Fruit fly (Drosophila melanogaster) whole organism, adult: ENCODE results near the gene T48.

Source experiments
- CG14711 ChIP-seq: fragments of 200-800 bp; sonication (Bioruptor generic); optimal IDR thresholded peaks from 2 replicates; lab custom pipeline; 2018; ENCODE audit warnings: missing biosample characterization, mild to moderate bottlenecking, missing genetic modification characterization, moderate library complexity
- CG7101 ChIP-seq: fragments of 200-800 bp; sonication (Bioruptor generic); optimal IDR thresholded peaks from 2 replicates; lab custom pipeline; 2018; ENCODE audit warnings: missing biosample characterization, mild to moderate bottlenecking, missing genetic modification characterization, moderate library complexity
- Crg-1 ChIP-seq: fragments of 200-800 bp; sonication (Bioruptor generic); optimal IDR thresholded peaks from 2 replicates; lab custom pipeline; 2016; ENCODE audit warnings: missing biosample characterization, missing genetic modification characterization
- Hr96 ChIP-seq: fragments of 200-800 bp; sonication (Bioruptor generic); optimal IDR thresholded peaks from 2 replicates; lab custom pipeline; 2016; ENCODE audit warnings: missing biosample characterization, missing genetic modification characterization
- Mnt ChIP-seq: fragments of 200-800 bp; sonication (Bioruptor generic); optimal IDR thresholded peaks from 2 replicates; lab custom pipeline; 2016; ENCODE audit warnings: missing biosample characterization, mild to moderate bottlenecking, missing genetic modification characterization
- bab1 ChIP-seq: fragments of 200-800 bp; sonication (Bioruptor generic); optimal IDR thresholded peaks from 3 replicates; lab custom pipeline; 2019; ENCODE audit warnings: missing biosample characterization, mild to moderate bottlenecking, missing genetic modification characterization, moderate library complexity
- cnc ChIP-seq, 2 experiments: fragments of >200 bp; optimal IDR thresholded peaks; 2 replicates each; lab custom pipeline; 2017

DNA sequence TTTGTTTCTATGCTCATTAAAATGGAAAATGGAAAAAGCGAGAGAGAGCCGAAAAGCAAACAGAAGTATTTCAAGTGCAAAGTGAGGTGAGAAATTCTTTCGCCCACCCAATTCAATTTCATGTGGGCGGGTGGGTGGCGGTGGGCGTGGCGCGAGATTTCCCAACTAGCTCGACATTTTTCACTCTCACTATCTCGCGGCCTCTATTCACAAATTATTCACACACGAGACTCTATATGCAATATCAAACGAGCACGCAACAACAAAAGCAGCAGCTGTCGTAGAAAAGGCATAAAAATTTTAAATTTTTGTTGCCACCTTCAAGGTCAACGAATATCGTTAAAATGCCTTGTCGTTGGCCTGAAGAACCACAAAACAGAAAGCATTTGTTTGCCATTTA is 37.3 kb downstream of the T48 start:
- no peak for TF ChIP-seq Mnt (GFP tag; lab: Kevin White, UChicago)
- no peak for TF ChIP-seq bab1
- TF ChIP-seq Crg-1 (GFP tag; lab: Kevin White, UChicago), result no peak
- TF ChIP-seq CG14711 (tag; lab: Kevin White, UChicago), result no peak
- TF ChIP-seq cnc (optimal IDR thresholded peaks at IDR 0.05; lab: Kevin White, UChicago), result no peak
- TF ChIP-seq Hr96, result no peak
- TF ChIP-seq CG7101 (tag; lab: Kevin White, UChicago), result no peak
